Worm (Caenorhabditis elegans): ENCODE measurements around the gene Y32H12A.6.

The Y32H12A.6 gene

ce11 chrIII:5389365-5389764 lies 7.4 kb upstream of the Y32H12A.6 start:
- TF ChIP-seq nhr-11 (tag; optimal IDR thresholded peaks at IDR 0.05) (no peak), lsy-12 (tag; optimal IDR thresholded peaks at IDR 0.05) (no peak), sea-2 (GFP tag; optimal IDR thresholded peaks at IDR 0.05) (no peak), ztf-4 (tag; optimal IDR thresholded peaks at IDR 0.05) (no peak), skn-1 (tag; optimal IDR thresholded peaks at IDR 0.05) (no peak), ceh-82 (tag; optimal IDR thresholded peaks at IDR 0.05) (no peak), fkh-2 (tag; optimal IDR thresholded peaks at IDR 0.05) (no peak), ceh-9 (tag; optimal IDR thresholded peaks at IDR 0.05) (no peak), pqm-1 (tag; optimal IDR thresholded peaks at IDR 0.05) (no peak), nhr-67 (tag; optimal IDR thresholded peaks at IDR 0.05) (no peak), mdl-1 (tag; optimal IDR thresholded peaks at IDR 0.05) (no peak), snpc-4 (tag; optimal IDR thresholded peaks at IDR 0.05) (no peak), elt-1 (tag; optimal IDR thresholded peaks at IDR 0.05) (no peak), nhr-12 (tag; optimal IDR thresholded peaks at IDR 0.05) (no peak), nhr-237 (tag; optimal IDR thresholded peaks at IDR 0.05) (no peak), nhr-76 (tag; optimal IDR thresholded peaks at IDR 0.05) (no peak), lin-15B (tag; optimal IDR thresholded peaks at IDR 0.05) (no peak)

ce11 chrIII:5388113-5388512 lies 6.1 kb upstream of the Y32H12A.6 start:
- TF ChIP-seq nhr-23 (tag; optimal IDR thresholded peaks at IDR 0.05) (no peak), daf-12 (tag; optimal IDR thresholded peaks at IDR 0.05) (no peak), lin-15B (tag; optimal IDR thresholded peaks at IDR 0.05) (no peak), unc-39 (tag; optimal IDR thresholded peaks at IDR 0.05) (no peak), ama-1 (optimal IDR thresholded peaks at IDR 0.05) (no peak), ceh-9 (tag; optimal IDR thresholded peaks at IDR 0.05) (no peak), nhr-67 (tag; optimal IDR thresholded peaks at IDR 0.05) (no peak), nhr-77 (tag; optimal IDR thresholded peaks at IDR 0.05) (no peak), tbx-2 (tag; optimal IDR thresholded peaks at IDR 0.05) (no peak), pha-4 (tag; optimal IDR thresholded peaks at IDR 0.05) (no peak), R02D3.7 (tag; optimal IDR thresholded peaks at IDR 0.05) (no peak), nhr-76 (tag; optimal IDR thresholded peaks at IDR 0.05) (no peak), egl-5 (tag; optimal IDR thresholded peaks at IDR 0.05) (no peak), fkh-10 (GFP tag; optimal IDR thresholded peaks at IDR 0.05) (no peak)

ce11 chrIII:5385315-5385714 lies 3.3 kb upstream of the Y32H12A.6 start, which contains the start of gene Y32H12A.7:
Gene Y32H12A.7 (minus strand): TSS chrIII:5385415.
- TF ChIP-seq pqm-1 (tag; optimal IDR thresholded peaks at IDR 0.05) (no peak), fkh-2 (tag; optimal IDR thresholded peaks at IDR 0.05) (no peak), nhr-43 (tag; optimal IDR thresholded peaks at IDR 0.05; ENCODE audit: poor library complexity, severe bottlenecking) (no peak), fos-1 (tag; optimal IDR thresholded peaks at IDR 0.05) (no peak), ceh-28 (tag; optimal IDR thresholded peaks at IDR 0.05) (no peak), ama-1 (optimal IDR thresholded peaks at IDR 0.05) (no peak), ztf-11 (tag; optimal IDR thresholded peaks at IDR 0.05) (no peak), fkh-10 (GFP tag; optimal IDR thresholded peaks at IDR 0.05) (no peak)

DNA sequence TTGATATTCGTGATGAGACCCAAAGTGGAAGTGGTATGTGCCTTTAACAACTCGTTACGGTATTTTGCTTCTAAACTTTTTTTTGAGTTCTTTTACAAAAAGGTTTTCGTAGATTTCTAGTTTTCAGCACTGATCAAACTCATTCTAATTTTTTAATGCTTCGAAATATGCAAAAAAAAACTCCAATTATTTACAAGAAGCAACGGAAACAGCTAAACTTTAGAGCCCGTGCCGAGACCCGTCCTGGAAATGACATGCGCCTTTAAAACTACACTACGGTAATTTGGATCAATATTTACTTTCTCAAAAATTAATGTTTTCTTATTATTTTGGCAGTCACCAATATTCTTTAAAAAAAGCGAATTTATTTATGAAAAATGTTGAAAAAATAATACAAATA lies 1.4 kb downstream of the Y32H12A.6 start:
- TF ChIP-seq mdl-1 (tag; optimal IDR thresholded peaks at IDR 0.05): no peak
- no peak for TF ChIP-seq ztf-11 (tag; optimal IDR thresholded peaks at IDR 0.05)
- no peak for TF ChIP-seq nhr-76 (tag; optimal IDR thresholded peaks at IDR 0.05)
- TF ChIP-seq nhr-67 (tag; optimal IDR thresholded peaks at IDR 0.05): no peak
- no peak for TF ChIP-seq fkh-10 (GFP tag; optimal IDR thresholded peaks at IDR 0.05)
- TF ChIP-seq nhr-77 (tag; optimal IDR thresholded peaks at IDR 0.05): no peak
- no peak for TF ChIP-seq lsy-12 (tag; optimal IDR thresholded peaks at IDR 0.05)

DNA sequence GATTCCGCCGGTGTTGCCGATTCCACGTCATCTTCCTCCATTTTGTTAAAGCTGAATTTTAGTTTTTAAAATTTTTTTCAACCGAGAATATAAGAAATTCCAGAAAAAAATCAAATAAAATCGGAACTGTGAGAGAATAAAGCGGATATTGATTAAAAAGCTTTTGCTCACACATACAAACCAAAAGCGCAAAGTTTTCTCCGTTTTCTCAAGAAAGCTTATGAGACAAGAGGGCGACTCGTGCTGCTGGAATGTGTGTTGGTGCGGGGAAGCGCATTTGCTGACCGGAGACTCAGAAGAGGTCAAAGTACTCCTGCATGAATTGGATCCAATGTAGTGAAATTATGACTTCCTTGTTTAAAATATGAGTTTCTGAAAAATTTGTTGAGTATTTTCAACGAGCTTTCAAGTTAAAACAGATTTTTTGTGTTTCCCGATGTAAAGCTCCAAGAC lies 2.1 kb downstream of the Y32H12A.6 start, which contains the start of gene paqr-2:
paqr-2 (minus strand) TSS at position 51 of the 453 bp plus-strand sequence.
- TF ChIP-seq pqm-1 (tag; optimal IDR thresholded peaks at IDR 0.05) (peak; percentile 16), skn-1 (tag; optimal IDR thresholded peaks at IDR 0.05) (no peak), unc-62 (GFP tag; optimal IDR thresholded peaks at IDR 0.05) (no peak), egl-5 (tag; optimal IDR thresholded peaks at IDR 0.05) (no peak), mdl-1 (tag; optimal IDR thresholded peaks at IDR 0.05) (no peak), eor-1 (tag; optimal IDR thresholded peaks at IDR 0.05) (no peak), nhr-28 (tag; optimal IDR thresholded peaks at IDR 0.05) (no peak), lsy-12 (tag; optimal IDR thresholded peaks at IDR 0.05) (no peak), ama-1 (optimal IDR thresholded peaks at IDR 0.05) (no peak), nhr-67 (tag; optimal IDR thresholded peaks at IDR 0.05) (no peak), fos-1 (tag; optimal IDR thresholded peaks at IDR 0.05) (no peak), ceh-9 (tag; optimal IDR thresholded peaks at IDR 0.05) (no peak), ceh-28 (tag; optimal IDR thresholded peaks at IDR 0.05) (no peak), fkh-2 (tag; optimal IDR thresholded peaks at IDR 0.05) (no peak), nhr-11 (tag; optimal IDR thresholded peaks at IDR 0.05) (no peak), nhr-23 (tag; optimal IDR thresholded peaks at IDR 0.05) (peak; percentile 13), fkh-10 (GFP tag; optimal IDR thresholded peaks at IDR 0.05) (no peak), unc-39 (tag; optimal IDR thresholded peaks at IDR 0.05) (no peak), elt-3 (tag; optimal IDR thresholded peaks at IDR 0.05) (no peak), sea-2 (GFP tag; optimal IDR thresholded peaks at IDR 0.05) (no peak), nhr-76 (tag; optimal IDR thresholded peaks at IDR 0.05) (no peak), zag-1 (tag; optimal IDR thresholded peaks at IDR 0.05) (no peak), lin-15B (tag; optimal IDR thresholded peaks at IDR 0.05) (peak; percentile 63), nhr-43 (tag; optimal IDR thresholded peaks at IDR 0.05; ENCODE audit: poor library complexity, severe bottlenecking) (no peak), R02D3.7 (tag; optimal IDR thresholded peaks at IDR 0.05) (no peak), tbx-2 (tag; optimal IDR thresholded peaks at IDR 0.05) (no peak), lin-39 (tag; optimal IDR thresholded peaks at IDR 0.05) (no peak), nhr-25 (tag; optimal IDR thresholded peaks at IDR 0.05) (no peak), ceh-16 (tag; optimal IDR thresholded peaks at IDR 0.05) (no peak), nhr-237 (tag; optimal IDR thresholded peaks at IDR 0.05) (no peak), ztf-11 (tag; optimal IDR thresholded peaks at IDR 0.05) (no peak), ZK546.5 (tag; optimal IDR thresholded peaks at IDR 0.05) (no peak), pha-4 (tag; optimal IDR thresholded peaks at IDR 0.05) (peak; percentile 51), hmg-11 (tag; optimal IDR thresholded peaks at IDR 0.05) (no peak), daf-12 (tag; optimal IDR thresholded peaks at IDR 0.05) (no peak), ceh-82 (tag; optimal IDR thresholded peaks at IDR 0.05) (no peak)

All from whole organism, L3 larva.